Fruit fly (Drosophila melanogaster) whole organism, adult: ENCODE data around the gene ro.

Experiments
- CG12768 ChIP-seq: fragments of 200-800 bp; sonication (Bioruptor generic); optimal IDR thresholded peaks from 2 replicates; lab custom pipeline; 2017; ENCODE audit warnings: missing biosample characterization, missing genetic modification characterization, mild to moderate bottlenecking, moderate library complexity, missing genetic modification reagents
- CG33017 ChIP-seq: fragments of 200-800 bp; sonication (Bioruptor generic); optimal IDR thresholded peaks from 2 replicates; lab custom pipeline; 2018; ENCODE audit warnings: missing biosample characterization, mild to moderate bottlenecking, missing genetic modification characterization, moderate library complexity
- CG5204 ChIP-seq: fragments of 200-800 bp; sonication (Bioruptor generic); optimal IDR thresholded peaks from 2 replicates; lab custom pipeline; 2016; ENCODE audit warnings: missing biosample characterization, missing genetic modification characterization
- Clk ChIP-seq: fragments of 200-800 bp; sonication (Bioruptor generic); optimal IDR thresholded peaks from 2 replicates; lab custom pipeline; 2017; ENCODE audit warnings: missing biosample characterization, missing genetic modification characterization
- Crg-1 ChIP-seq: fragments of 200-800 bp; sonication (Bioruptor generic); optimal IDR thresholded peaks from 2 replicates; lab custom pipeline; 2016; ENCODE audit warnings: missing biosample characterization, missing genetic modification characterization
- Hr96 ChIP-seq: fragments of 200-800 bp; sonication (Bioruptor generic); optimal IDR thresholded peaks from 2 replicates; lab custom pipeline; 2016; ENCODE audit warnings: missing biosample characterization, missing genetic modification characterization
- bab1 ChIP-seq: fragments of 200-800 bp; sonication (Bioruptor generic); optimal IDR thresholded peaks from 3 replicates; lab custom pipeline; 2019; ENCODE audit warnings: missing biosample characterization, mild to moderate bottlenecking, missing genetic modification characterization, moderate library complexity
- cnc ChIP-seq, 2 experiments: fragments of >200 bp; optimal IDR thresholded peaks; 2 replicates each; lab custom pipeline; 2017
- kay ChIP-seq: fragments of 200-800 bp; sonication (Bioruptor generic); peaks from one replicate; lab custom pipeline; 2016; ENCODE audit warnings: missing biosample characterization, missing genetic modification characterization, borderline replicate concordance
- ovo ChIP-seq: fragments of 200-800 bp; sonication (Bioruptor generic); optimal IDR thresholded peaks from 2 replicates; lab custom pipeline; 2016; ENCODE audit warnings: missing biosample characterization, missing genetic modification characterization
- pad ChIP-seq: fragments of 200-800 bp; sonication (Bioruptor generic); optimal IDR thresholded peaks from 3 replicates; lab custom pipeline; 2017; ENCODE audit warnings: missing biosample characterization, missing genetic modification characterization, mild to moderate bottlenecking, moderate library complexity, missing genetic modification reagents
- tj ChIP-seq: fragments of 200-800 bp; sonication (Bioruptor generic); optimal IDR thresholded peaks from 3 replicates; lab custom pipeline; 2017; ENCODE audit warnings: missing biosample characterization, mild to moderate bottlenecking, missing genetic modification characterization, moderate library complexity
- toe ChIP-seq: fragments of 200-800 bp; sonication (Bioruptor generic); optimal IDR thresholded peaks from 2 replicates; lab custom pipeline; 2016; ENCODE audit warnings: missing biosample characterization, missing genetic modification characterization

- TF ChIP-seq toe (no peak), Hr96 (no peak), tj (GFP tag; lab: Kevin White, UChicago) (no peak), ovo (GFP tag; lab: Kevin White, UChicago) (no peak), CG12768 (no peak), bab1 (GFP tag; lab: Kevin White, UChicago) (no peak), kay (peak; percentile 14), CG5204 (GFP tag; lab: Kevin White, UChicago) (no peak), cnc (optimal IDR thresholded peaks at IDR 0.05; lab: Kevin White, UChicago) (no peak), pad (no peak), Crg-1 (GFP tag; lab: Kevin White, UChicago) (no peak), Clk (no peak), CG33017 (tag; lab: Kevin White, UChicago) (no peak)
These were observed 19.0 kb upstream of the ro start for dm6 chr3R:26899982-26900381.
